Fruit fly (Drosophila melanogaster): ENCODE data around the gene CG4884.

CG4884 gene

DNA sequence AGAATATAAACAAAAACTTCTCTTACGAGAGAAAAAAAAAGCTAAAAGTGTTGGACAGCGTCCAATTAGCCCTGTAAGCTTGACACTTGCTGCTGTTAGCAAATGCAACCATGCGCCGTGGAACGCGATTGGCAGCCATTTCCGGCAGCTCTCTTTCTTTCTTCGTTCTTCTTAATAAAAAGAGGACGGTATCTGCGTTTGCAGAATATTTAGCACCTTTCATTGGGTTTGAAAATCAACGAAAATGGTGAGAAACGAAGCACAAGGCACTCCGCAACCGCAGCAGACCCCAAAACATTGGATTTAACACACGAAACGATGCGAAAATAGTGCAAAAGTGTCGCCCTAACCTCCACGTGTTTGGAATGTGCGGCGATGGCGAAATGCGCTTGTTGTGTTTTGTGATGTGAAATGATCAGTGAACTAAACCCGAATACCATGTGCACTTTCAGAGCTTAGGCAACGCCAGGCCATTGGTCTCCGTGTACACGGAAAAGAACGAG lies 36.3 kb downstream of the CG4884 start, which contains the start of gene RpL4 (continued):
- TF ChIP-seq CG16779 (tag; optimal IDR thresholded peaks at IDR 0.05) (peak; percentile 50), Eip75B (GFP tag; optimal IDR thresholded peaks at IDR 0.05) (peak; percentile 71), CG6276 (GFP tag; optimal IDR thresholded peaks at IDR 0.05) (peak; percentile 13), topi (GFP tag; optimal IDR thresholded peaks at IDR 0.05) (peak; percentile 77), Ets21C (GFP tag; optimal IDR thresholded peaks at IDR 0.05) (peak; percentile 17), CG4318 (GFP tag; optimal IDR thresholded peaks at IDR 0.05) (no peak), OdsH (GFP tag; optimal IDR thresholded peaks at IDR 0.05) (peak; percentile 81), Hr4 (GFP tag; optimal IDR thresholded peaks at IDR 0.05) (peak; percentile 19)

DNA sequence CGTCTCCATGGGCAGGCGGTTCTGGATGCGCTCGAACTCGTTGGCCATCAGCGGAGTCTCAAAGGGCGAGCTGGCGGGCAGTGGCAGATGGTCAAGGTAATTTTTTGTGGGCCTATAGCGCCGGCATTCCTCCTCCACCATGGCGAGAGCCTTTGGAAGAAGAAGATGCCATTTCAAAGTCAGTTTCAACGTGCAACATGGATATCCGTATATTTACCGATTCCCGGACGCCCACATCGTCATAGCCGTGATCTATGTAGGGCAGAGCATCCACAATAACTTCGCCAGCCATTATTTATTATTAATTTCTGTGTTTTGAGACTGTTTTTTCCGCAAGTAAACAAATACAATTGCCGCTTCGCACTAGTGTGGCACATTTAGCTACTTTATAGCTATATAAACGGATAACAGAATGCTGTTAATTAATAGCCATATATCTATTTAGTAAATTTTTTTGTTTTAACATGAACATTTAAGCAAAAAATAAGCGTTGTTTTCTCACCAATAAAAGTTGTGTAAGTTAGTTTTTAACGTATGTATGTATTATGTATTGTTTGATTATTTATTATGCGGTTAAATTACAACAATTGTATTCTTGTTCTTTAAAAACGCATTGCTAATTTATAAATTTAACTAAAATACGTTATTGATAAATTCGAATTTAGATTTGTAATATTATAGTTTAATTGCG lies 36.9 kb downstream of the CG4884 start, which contains the start of gene BCAS2:
BCAS2 (minus strand) TSS at position 375 of the 691 bp plus-strand sequence.
- TF ChIP-seq Sox102F (GFP tag; optimal IDR thresholded peaks at IDR 0.05), result no peak
- no peak for TF ChIP-seq Sox14 (GFP tag; optimal IDR thresholded peaks at IDR 0.05)
- TF ChIP-seq Eip75B (GFP tag; optimal IDR thresholded peaks at IDR 0.05), result no peak
- TF ChIP-seq OdsH (GFP tag; optimal IDR thresholded peaks at IDR 0.05), result no peak
- TF ChIP-seq acj6 (GFP tag; optimal IDR thresholded peaks at IDR 0.05), result no peak
- no peak for TF ChIP-seq fd85E (GFP tag; optimal IDR thresholded peaks at IDR 0.05)
- no peak for TF ChIP-seq CG3919 (GFP tag; optimal IDR thresholded peaks at IDR 0.05)
- TF ChIP-seq CG34406 (GFP tag; optimal IDR thresholded peaks at IDR 0.05), result no peak
- no peak for TF ChIP-seq CG11762 (GFP tag; optimal IDR thresholded peaks at IDR 0.05; ENCODE audit: insufficient read depth)
- TF ChIP-seq CG6163 (GFP tag; IDR thresholded peaks at IDR 0.05), result no peak
- TF ChIP-seq svp (GFP tag), result no peak
- TF ChIP-seq CG6854 (GFP tag; optimal IDR thresholded peaks at IDR 0.05), result no peak
- no peak for TF ChIP-seq ss (GFP tag; optimal IDR thresholded peaks at IDR 0.05)
- TF ChIP-seq topi (GFP tag; optimal IDR thresholded peaks at IDR 0.05), result no peak
- TF ChIP-seq CG8119 (GFP tag; IDR thresholded peaks at IDR 0.05), result no peak
- no peak for TF ChIP-seq CG1621 (tag; optimal IDR thresholded peaks at IDR 0.05)
- no peak for TF ChIP-seq Smox (GFP tag; optimal IDR thresholded peaks at IDR 0.05)

DNA sequence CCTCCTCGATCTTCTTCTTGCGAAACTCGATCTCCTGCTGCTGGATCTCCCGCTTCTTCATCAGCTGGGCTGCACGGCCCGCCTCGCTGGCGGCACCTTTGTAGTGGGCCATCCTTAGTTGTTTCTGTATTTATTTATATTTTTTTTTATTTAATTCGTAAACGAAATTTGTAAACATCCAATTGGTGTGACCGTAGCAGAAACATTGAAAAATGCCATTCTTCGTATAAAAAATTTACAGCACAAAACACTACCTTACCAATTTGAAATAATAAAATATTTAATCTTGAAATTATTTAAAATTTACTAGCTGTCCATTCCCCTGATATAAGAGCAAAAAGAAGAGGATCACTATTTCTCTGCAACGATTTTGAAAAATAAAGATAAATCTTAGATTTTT lies 38.2 kb downstream of the CG4884 start, which contains the start of gene CG12259:
CG12259 (minus strand) TSS at position 207 of the 400 bp plus-strand sequence.
- TF ChIP-seq fkh (GFP tag; optimal IDR thresholded peaks at IDR 0.05), result peak; percentile 85
- TF ChIP-seq Eip93F (GFP tag; optimal IDR thresholded peaks at IDR 0.05), result no peak
- TF ChIP-seq esn (GFP tag; optimal IDR thresholded peaks at IDR 0.05), result peak; percentile 13
- TF ChIP-seq achi (GFP tag; optimal IDR thresholded peaks at IDR 0.05), result no peak
- no peak for TF ChIP-seq Smox (GFP tag; optimal IDR thresholded peaks at IDR 0.05)
- peak; percentile 26 for TF ChIP-seq Eip78C (GFP tag)
- no peak for TF ChIP-seq fd59A (GFP tag; optimal IDR thresholded peaks at IDR 0.05)

DNA sequence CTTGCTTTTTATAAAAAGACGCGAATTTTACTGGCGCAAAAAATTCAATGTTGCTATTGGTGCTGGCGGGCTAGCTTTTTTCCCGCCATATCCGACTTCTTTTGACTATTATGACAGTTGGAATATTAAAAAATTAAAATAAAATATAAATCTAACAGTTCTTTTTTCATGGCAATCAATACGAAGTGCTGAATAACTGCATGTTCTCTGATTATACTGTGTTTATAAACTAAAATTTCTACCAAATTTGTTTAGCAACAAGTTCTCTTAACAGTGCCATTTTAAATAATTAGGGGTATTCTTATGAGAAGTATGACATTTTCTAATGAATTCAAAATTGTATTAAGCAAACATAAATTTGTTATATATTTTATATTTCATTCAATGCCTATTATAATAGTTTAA lies 39.7 kb downstream of the CG4884 start, which contains the start of gene Boh1:
Boh1 (minus strand) TSS at position 76 of the 405 bp plus-strand sequence.
- TF ChIP-seq pdm3 (GFP tag; optimal IDR thresholded peaks at IDR 0.05) (peak; percentile 23), CG8119 (GFP tag; IDR thresholded peaks at IDR 0.05) (no peak), svp (GFP tag) (peak; percentile 69), Eip78C (GFP tag) (peak; percentile 77), CG31627 (GFP tag; optimal IDR thresholded peaks at IDR 0.05) (no peak), CG6163 (GFP tag; IDR thresholded peaks at IDR 0.05) (no peak), Eip75B (GFP tag; optimal IDR thresholded peaks at IDR 0.05) (no peak), Gug (GFP tag; IDR thresholded peaks at IDR 0.05) (no peak), OdsH (GFP tag; optimal IDR thresholded peaks at IDR 0.05) (peak; percentile 29), fd85E (GFP tag; optimal IDR thresholded peaks at IDR 0.05) (no peak), CG11762 (GFP tag; optimal IDR thresholded peaks at IDR 0.05; ENCODE audit: insufficient read depth) (no peak), CG8632 (GFP tag; optimal IDR thresholded peaks at IDR 0.05) (no peak), achi (GFP tag; optimal IDR thresholded peaks at IDR 0.05) (peak; percentile 79), CG6276 (GFP tag; optimal IDR thresholded peaks at IDR 0.05) (no peak), CG11902 (GFP tag; optimal IDR thresholded peaks at IDR 0.05) (no peak), Sox14 (GFP tag; optimal IDR thresholded peaks at IDR 0.05) (no peak), Ets96B (tag; optimal IDR thresholded peaks at IDR 0.05) (no peak), net (GFP tag; optimal IDR thresholded peaks at IDR 0.05) (no peak), CG1621 (tag; optimal IDR thresholded peaks at IDR 0.05) (no peak), CG3919 (GFP tag; optimal IDR thresholded peaks at IDR 0.05) (peak; percentile 23), CG10631 (GFP tag; optimal IDR thresholded peaks at IDR 0.05) (peak; percentile 13), Sox15 (GFP tag; optimal IDR thresholded peaks at IDR 0.05) (no peak), Hr38 (GFP tag; optimal IDR thresholded peaks at IDR 0.05) (no peak), CG15336 (GFP tag; IDR thresholded peaks at IDR 0.05) (no peak), lz (GFP tag; optimal IDR thresholded peaks at IDR 0.05) (peak; percentile 19), ss (GFP tag; optimal IDR thresholded peaks at IDR 0.05) (no peak), fkh (GFP tag; optimal IDR thresholded peaks at IDR 0.05) (peak; percentile 38), CG9139 (GFP tag; optimal IDR thresholded peaks at IDR 0.05) (no peak), CG4318 (GFP tag; optimal IDR thresholded peaks at IDR 0.05) (no peak), CG6808 (GFP tag; optimal IDR thresholded peaks at IDR 0.05) (no peak), cyc (GFP tag; optimal IDR thresholded peaks at IDR 0.05) (peak; percentile 4)
